Worm (Caenorhabditis elegans): ENCODE results near the gene scl-15.

- TF ChIP-seq elt-3 (tag; optimal IDR thresholded peaks at IDR 0.05) = no peak
- no peak for TF ChIP-seq fkh-2 (tag; optimal IDR thresholded peaks at IDR 0.05)
- TF ChIP-seq unc-39 (tag; optimal IDR thresholded peaks at IDR 0.05) = no peak
Measured at ce11 chrII:3274923-3275322, 9.5 kb downstream of the scl-15 start, which contains the start of gene F02E11.3.

Measured in whole organism, L3 larva.